Worm (Caenorhabditis elegans) whole organism, L2 larva: ENCODE measurements around the gene F27E5.5.

Experiments
- ama-1 ChIP-seq: fragments of 150-350 bp; optimal IDR thresholded peaks from 2 replicates; lab custom pipeline; 2018; ENCODE audit warnings: inconsistent platforms
- lin-13 ChIP-seq: fragments of 150-350 bp; optimal IDR thresholded peaks from 2 replicates; lab custom pipeline; 2014; ENCODE audit warnings: missing biosample characterization, missing genetic modification reagents, missing genetic modification characterization
- lin-39 ChIP-seq: fragments of 150-350 bp; optimal IDR thresholded peaks from 2 replicates; lab custom pipeline; 2014; ENCODE audit warnings: missing biosample characterization, missing genetic modification reagents, missing genetic modification characterization
- mab-5 ChIP-seq: fragments of 150-350 bp; optimal IDR thresholded peaks from 2 replicates; lab custom pipeline; 2014; ENCODE audit warnings: missing biosample characterization, missing genetic modification characterization
- mdl-1 ChIP-seq, 2 experiments: fragments of 150-350 bp in 1 of 2; sonication (generic microtip) in 1 of 2; optimal IDR thresholded peaks; 2 replicates each; lab custom pipeline; 2017; ENCODE audit warnings: missing biosample characterization in 2 of 2, missing genetic modification characterization in 2 of 2
- nhr-21 ChIP-seq: fragments of 150-350 bp; optimal IDR thresholded peaks from 2 replicates; lab custom pipeline; 2014; ENCODE audit warnings: missing biosample characterization, missing genetic modification characterization
- nhr-237 ChIP-seq: fragments of 150-350 bp; optimal IDR thresholded peaks from 2 replicates; lab custom pipeline; 2014; ENCODE audit warnings: missing biosample characterization, missing genetic modification characterization
- unc-39 ChIP-seq: fragments of 150-350 bp; optimal IDR thresholded peaks from 2 replicates; lab custom pipeline; 2014; ENCODE audit warnings: missing biosample characterization, missing genetic modification characterization
- unc-55 ChIP-seq: fragments of 150-350 bp; sonication (generic microtip); optimal IDR thresholded peaks from 3 replicates; lab custom pipeline; 2014; ENCODE audit warnings: missing biosample characterization, missing genetic modification reagents, missing genetic modification characterization

- TF ChIP-seq ama-1 (lab: Kevin White, UChicago) = no peak
- TF ChIP-seq unc-39 (tag; lab: Kevin White, UChicago) = no peak
- no peak for TF ChIP-seq nhr-21
- no peak for TF ChIP-seq nhr-237
- TF ChIP-seq lin-39 (tag; lab: Kevin White, UChicago) = no peak
- TF ChIP-seq unc-55 (GFP tag; lab: Kevin White, UChicago) = no peak
- no peak for TF ChIP-seq lin-13 (GFP tag; lab: Kevin White, UChicago)
- TF ChIP-seq mab-5 (tag; lab: Kevin White, UChicago) = no peak
- no peak for TF ChIP-seq mdl-1 (tag; optimal IDR thresholded peaks at IDR 0.05; lab: Kevin White, UChicago)
These were observed 36.1 kb upstream of the F27E5.5 start for ce11 chrII:10167731-10168130.
